Worm (Caenorhabditis elegans) whole organism, early embryonic: ENCODE results near the gene F58F6.5.

Experiments
- B0310.2 ChIP-seq: sonication (generic microtip); optimal IDR thresholded peaks from 2 replicates; lab custom pipeline; 2016; ENCODE audit warnings: mild to moderate bottlenecking, missing genetic modification characterization, missing compliant biosample characterization
- F13C5.2 ChIP-seq: sonication (generic microtip); optimal IDR thresholded peaks from 2 replicates; lab custom pipeline; 2017; ENCODE audit warnings: mild to moderate bottlenecking, missing genetic modification characterization, inconsistent platforms, missing compliant biosample characterization
- aly-1 ChIP-seq: sonication (generic microtip); optimal IDR thresholded peaks from 2 replicates; lab custom pipeline; 2016; ENCODE audit warnings: missing genetic modification characterization, missing compliant biosample characterization
- ama-1 ChIP-seq: fragments of 150-350 bp; optimal IDR thresholded peaks from 2 replicates; lab custom pipeline; 2014
- ceh-13 ChIP-seq: fragments of 200-800 bp; sonication (Bioruptor generic); optimal IDR thresholded peaks from 2 replicates; lab custom pipeline; 2018; ENCODE audit warnings: mild to moderate bottlenecking, missing genetic modification characterization, missing compliant biosample characterization
- ceh-36 ChIP-seq: sonication (generic microtip); optimal IDR thresholded peaks from 2 replicates; lab custom pipeline; 2016; ENCODE audit warnings: missing genetic modification characterization, inconsistent platforms, missing compliant biosample characterization
- flt-1 ChIP-seq: fragments of 200-800 bp; sonication (Bioruptor generic); IDR thresholded peaks from 2 replicates; pipeline ENCODE4 v1.3.6; 2022; ENCODE audit warnings: missing genetic modification characterization, missing compliant biosample characterization
- hmg-4 ChIP-seq: fragments of 200-800 bp; sonication (Bioruptor generic); optimal IDR thresholded peaks from 2 replicates; lab custom pipeline; 2018; ENCODE audit warnings: mild to moderate bottlenecking, missing genetic modification characterization, missing compliant biosample characterization
- hnd-1 ChIP-seq: sonication (generic microtip); optimal IDR thresholded peaks from 2 replicates; lab custom pipeline; 2016; ENCODE audit warnings: missing genetic modification characterization, missing compliant biosample characterization
- sea-1 ChIP-seq: fragments of 200-800 bp; sonication (Bioruptor generic); conservative IDR thresholded peaks from 2 replicates; pipeline ENCODE4 v1.3.6; 2022; ENCODE audit warnings: missing genetic modification characterization, missing compliant biosample characterization
- tbx-11 ChIP-seq: fragments of 200-800 bp; sonication (Bioruptor generic); IDR thresholded peaks from 2 replicates; pipeline ENCODE4 v1.3.6; 2022; ENCODE audit warnings: missing genetic modification characterization, missing compliant biosample characterization
- tbx-37 ChIP-seq: fragments of 200-800 bp; sonication (Bioruptor generic); conservative IDR thresholded peaks from 2 replicates; pipeline ENCODE4 v1.3.6; 2022; ENCODE audit warnings: missing genetic modification reagents, missing genetic modification characterization, missing compliant biosample characterization
- tra-4 ChIP-seq: sonication (generic microtip); optimal IDR thresholded peaks from 2 replicates; lab custom pipeline; 2017; ENCODE audit warnings: missing genetic modification characterization, missing compliant biosample characterization

DNA sequence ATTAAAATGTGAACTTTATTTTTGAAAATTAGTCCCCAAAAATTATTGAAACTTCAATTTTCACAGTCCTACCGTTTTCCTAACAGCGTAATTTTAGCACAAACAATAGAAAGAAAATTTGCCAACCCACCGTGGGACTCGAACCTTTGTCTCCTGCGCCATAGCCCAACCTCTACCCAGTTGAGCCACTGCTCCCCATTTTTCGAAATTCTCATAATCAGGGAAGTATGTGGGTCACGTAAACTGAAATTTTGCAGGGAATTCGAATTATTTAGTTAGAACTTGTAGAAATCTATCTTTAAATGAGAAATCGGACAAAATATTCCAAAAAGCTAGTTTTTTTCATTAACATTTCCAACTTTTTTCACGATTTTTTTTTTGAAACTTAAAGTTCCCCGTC lies 36.9 kb downstream of the F58F6.5 start:
- TF ChIP-seq ama-1 (lab: Kevin White, UChicago) (no peak), tra-4 (tag; lab: Kevin White, UChicago) (no peak), hnd-1 (no peak), hmg-4 (GFP tag; lab: Kevin White, UChicago) (no peak), F13C5.2 (no peak), ceh-36 (no peak), tbx-11 (GFP tag; lab: Robert Waterston, UW) (no peak), aly-1 (no peak), flt-1 (GFP tag; lab: Robert Waterston, UW) (no peak), tbx-37 (GFP tag; lab: Robert Waterston, UW) (no peak), B0310.2 (tag; lab: Kevin White, UChicago) (no peak), ceh-13 (GFP tag; lab: Kevin White, UChicago) (no peak), sea-1 (GFP tag; lab: Robert Waterston, UW) (no peak)
